Fruit fly (Drosophila melanogaster): Measurements from ENCODE around the gene CG3819.

dm6 chr3L:18889222-18889866 lies 32.6 kb downstream of the CG3819 start:
- TF ChIP-seq CG12744 (GFP tag; optimal IDR thresholded peaks at IDR 0.05) (no peak), Rfx (GFP tag; IDR thresholded peaks at IDR 0.05) (no peak), exex (tag; optimal IDR thresholded peaks at IDR 0.05) (no peak), gsb-n (tag; optimal IDR thresholded peaks at IDR 0.05) (no peak), H15 (GFP tag; IDR thresholded peaks at IDR 0.05) (no peak), sug (tag; optimal IDR thresholded peaks at IDR 0.05) (no peak), Dp (GFP tag; optimal IDR thresholded peaks at IDR 0.05) (no peak), pita (GFP tag; optimal IDR thresholded peaks at IDR 0.05) (no peak), CG5953 (GFP tag; IDR thresholded peaks at IDR 0.05) (no peak), usp (GFP tag; optimal IDR thresholded peaks at IDR 0.05) (no peak), fru (optimal IDR thresholded peaks at IDR 0.05) (no peak), Nf-YC (tag; optimal IDR thresholded peaks at IDR 0.05) (no peak)

Data from whole organism, embryonic.